Fruit fly (Drosophila melanogaster) whole organism, embryonic: ENCODE measurements around the gene Or67a.

Source experiments
- Atf6 ChIP-seq: fragments of 200-800 bp; sonication (Bioruptor generic); IDR thresholded peaks from 2 replicates; pipeline ENCODE4 v1.3.6; 2022; ENCODE audit warnings: missing biosample characterization, missing genetic modification characterization
- CG10979 ChIP-seq: fragments of 200-800 bp; sonication (Bioruptor generic); optimal IDR thresholded peaks from 2 replicates; lab custom pipeline; 2018; ENCODE audit warnings: missing biosample characterization, mild to moderate bottlenecking, missing genetic modification characterization, moderate library complexity
- CG11723 ChIP-seq: fragments of 200-800 bp; sonication (Bioruptor generic); optimal IDR thresholded peaks from 2 replicates; lab custom pipeline; 2017; ENCODE audit warnings: missing biosample characterization, mild to moderate bottlenecking, missing genetic modification characterization
- CG12071 ChIP-seq: fragments of 200-800 bp; sonication (Bioruptor generic); optimal IDR thresholded peaks from 3 replicates; lab custom pipeline; 2018; ENCODE audit warnings: missing biosample characterization, mild to moderate bottlenecking, missing genetic modification characterization
- CG15011 ChIP-seq: fragments of 200-800 bp; sonication (Bioruptor generic); optimal IDR thresholded peaks from 3 replicates; lab custom pipeline; 2018; ENCODE audit warnings: missing biosample characterization, mild to moderate bottlenecking, missing genetic modification characterization
- CG16863 ChIP-seq: fragments of 200-800 bp; sonication (Bioruptor generic); optimal IDR thresholded peaks from 3 replicates; lab custom pipeline; 2016; ENCODE audit warnings: missing biosample characterization, missing genetic modification characterization
- CG18262 ChIP-seq: fragments of 200-800 bp; optimal IDR thresholded peaks from 3 replicates; lab custom pipeline; 2019; ENCODE audit warnings: missing biosample characterization, mild to moderate bottlenecking, missing genetic modification characterization, moderate library complexity
- CG30020 ChIP-seq: fragments of 200-800 bp; optimal IDR thresholded peaks from 2 replicates; lab custom pipeline; 2019; ENCODE audit warnings: missing biosample characterization, mild to moderate bottlenecking, missing genetic modification characterization, moderate library complexity
- CG34376 ChIP-seq: fragments of 200-800 bp; sonication (Bioruptor generic); optimal IDR thresholded peaks from 2 replicates; lab custom pipeline; 2018; ENCODE audit warnings: missing biosample characterization, mild to moderate bottlenecking, missing genetic modification characterization
- CG42726 ChIP-seq: fragments of 200-800 bp; sonication (Bioruptor generic); IDR thresholded peaks from 2 replicates; pipeline ENCODE4 v1.3.6; 2022; ENCODE audit warnings: missing biosample characterization, missing genetic modification characterization; ENCODE audit not compliant: partially characterized antibody
- CG4360 ChIP-seq: fragments of 200-800 bp; sonication (Bioruptor generic); IDR thresholded peaks from 2 replicates; pipeline ENCODE4 v1.3.6; 2022; ENCODE audit warnings: missing biosample characterization, missing genetic modification characterization
- CG4707 ChIP-seq: fragments of 200-800 bp; sonication (Bioruptor generic); optimal IDR thresholded peaks from 2 replicates; lab custom pipeline; 2018; ENCODE audit warnings: missing biosample characterization, mild to moderate bottlenecking, missing genetic modification characterization, moderate library complexity
- CG6175 ChIP-seq: fragments of 200-800 bp; sonication (Bioruptor generic); IDR thresholded peaks from 3 replicates; pipeline ENCODE4 v1.3.6; 2022; ENCODE audit warnings: missing biosample characterization, missing genetic modification characterization
- CG6813 ChIP-seq: fragments of 200-800 bp; sonication (Bioruptor generic); optimal IDR thresholded peaks from 2 replicates; lab custom pipeline; 2017; ENCODE audit warnings: missing biosample characterization, missing genetic modification characterization, mild to moderate bottlenecking, moderate library complexity, missing genetic modification reagents
- CG6854 ChIP-seq: fragments of 200-800 bp; sonication (Bioruptor generic); optimal IDR thresholded peaks from 3 replicates; lab custom pipeline; 2017; ENCODE audit warnings: missing biosample characterization, mild to moderate bottlenecking, missing genetic modification characterization
- CG7372 ChIP-seq: fragments of 200-800 bp; sonication (Bioruptor generic); IDR thresholded peaks from 2 replicates; pipeline ENCODE4 v1.3.6; 2022; ENCODE audit warnings: missing biosample characterization, missing genetic modification characterization
- CG7745 ChIP-seq: fragments of 200-800 bp; sonication (Bioruptor generic); optimal IDR thresholded peaks from 2 replicates; lab custom pipeline; 2018; ENCODE audit warnings: missing biosample characterization, mild to moderate bottlenecking, missing genetic modification characterization, moderate library complexity
- CG7839 ChIP-seq: fragments of 200-800 bp; sonication (Bioruptor generic); optimal IDR thresholded peaks from 3 replicates; lab custom pipeline; 2018; ENCODE audit warnings: missing biosample characterization, mild to moderate bottlenecking, missing genetic modification characterization, moderate library complexity
- D ChIP-seq, 2 experiments: fragments of 200-800 bp in 1 of 2; fragments of >200 bp in 1 of 2; sonication (Bioruptor generic) in 1 of 2; optimal IDR thresholded peaks; 2 replicates in 1 of 2; 3 replicates in 1 of 2; lab custom pipeline; 2017; ENCODE audit warnings: mild to moderate bottlenecking in 1 of 2, missing biosample characterization in 1 of 2, missing genetic modification characterization in 1 of 2, missing genetic modification reagents in 1 of 2
- Dbx ChIP-seq: fragments of 200-800 bp; sonication (Bioruptor generic); IDR thresholded peaks from 3 replicates; pipeline ENCODE4 v1.3.6; 2022; ENCODE audit warnings: missing biosample characterization, missing genetic modification characterization
- E2f1 ChIP-seq: fragments of 200-800 bp; sonication (Bioruptor generic); IDR thresholded peaks from 2 replicates; pipeline ENCODE4 v1.3.6; 2022; ENCODE audit warnings: missing biosample characterization, missing genetic modification characterization
- Ets65A ChIP-seq: fragments of 200-800 bp; sonication (Bioruptor generic); peaks from one replicate; lab custom pipeline; 2016; ENCODE audit warnings: missing biosample characterization, missing genetic modification characterization
- Hey ChIP-seq: fragments of 200-800 bp; sonication (Bioruptor generic); optimal IDR thresholded peaks from 3 replicates; lab custom pipeline; 2018; ENCODE audit warnings: missing biosample characterization, mild to moderate bottlenecking, missing genetic modification characterization
- Myb ChIP-seq: fragments of 200-800 bp; sonication (Bioruptor generic); optimal IDR thresholded peaks from 2 replicates; lab custom pipeline; 2016; ENCODE audit warnings: missing biosample characterization, missing genetic modification characterization
- Nf-YC ChIP-seq: fragments of 200-800 bp; optimal IDR thresholded peaks from 3 replicates; lab custom pipeline; 2019; ENCODE audit warnings: missing biosample characterization, mild to moderate bottlenecking, missing genetic modification characterization, moderate library complexity
- PHDP ChIP-seq: fragments of 200-800 bp; sonication (Bioruptor generic); optimal IDR thresholded peaks from 3 replicates; lab custom pipeline; 2018; ENCODE audit warnings: missing biosample characterization, mild to moderate bottlenecking, missing genetic modification characterization, moderate library complexity
- Ravus ChIP-seq: fragments of 200-800 bp; sonication (Bioruptor generic); IDR thresholded peaks from 2 replicates; pipeline ENCODE4 v1.3.6; 2022; ENCODE audit warnings: missing biosample characterization, missing genetic modification characterization
- Sox102F ChIP-seq: fragments of 200-800 bp; sonication (Bioruptor generic); optimal IDR thresholded peaks from 2 replicates; lab custom pipeline; 2018; ENCODE audit warnings: missing biosample characterization, mild to moderate bottlenecking, missing genetic modification characterization, moderate library complexity
- Sry-β ChIP-seq: fragments of 200-800 bp; sonication (Bioruptor generic); optimal IDR thresholded peaks from 2 replicates; lab custom pipeline; 2018; ENCODE audit warnings: missing biosample characterization, mild to moderate bottlenecking, missing genetic modification characterization, moderate library complexity
- bigmax ChIP-seq: fragments of 200-800 bp; sonication (Bioruptor generic); optimal IDR thresholded peaks from 2 replicates; lab custom pipeline; 2018; ENCODE audit warnings: missing biosample characterization, mild to moderate bottlenecking, missing genetic modification characterization
- cato ChIP-seq: fragments of 200-800 bp; sonication (Bioruptor generic); optimal IDR thresholded peaks from 2 replicates; lab custom pipeline; 2016; ENCODE audit warnings: missing biosample characterization, missing genetic modification characterization, borderline replicate concordance
- caup ChIP-seq: fragments of 200-800 bp; sonication (Bioruptor generic); optimal IDR thresholded peaks from 3 replicates; lab custom pipeline; 2017; ENCODE audit warnings: missing biosample characterization, mild to moderate bottlenecking, missing genetic modification characterization, moderate library complexity; ENCODE audit not compliant: severe bottlenecking
- chinmo ChIP-seq: fragments of 200-800 bp; sonication (Bioruptor generic); IDR thresholded peaks from 4 replicates; pipeline ENCODE4 v1.3.6; 2022; ENCODE audit warnings: missing biosample characterization, missing genetic modification characterization; ENCODE audit not compliant: partially characterized antibody
- ewg ChIP-seq: fragments of 200-800 bp; sonication (Bioruptor generic); optimal IDR thresholded peaks from 3 replicates; lab custom pipeline; 2017; ENCODE audit warnings: mild to moderate bottlenecking, missing biosample characterization, missing genetic modification reagents, missing genetic modification characterization
- gfzf ChIP-seq: fragments of 200-800 bp; sonication (Bioruptor generic); optimal IDR thresholded peaks from 2 replicates; lab custom pipeline; 2016; ENCODE audit warnings: missing biosample characterization, mild to moderate bottlenecking, missing genetic modification characterization, moderate library complexity
- h ChIP-seq: fragments of >200 bp; optimal IDR thresholded peaks from 2 replicates; lab custom pipeline; 2017
- kni ChIP-seq: fragments of 200-800 bp; sonication (Bioruptor generic); optimal IDR thresholded peaks from 3 replicates; lab custom pipeline; 2017; ENCODE audit warnings: mild to moderate bottlenecking, missing biosample characterization, missing genetic modification reagents, missing genetic modification characterization
- lab ChIP-seq: fragments of 200-800 bp; sonication (Bioruptor generic); optimal IDR thresholded peaks from 3 replicates; lab custom pipeline; 2017; ENCODE audit warnings: missing biosample characterization, missing genetic modification characterization, mild to moderate bottlenecking, moderate library complexity, missing genetic modification reagents
- mam ChIP-seq: fragments of 200-800 bp; sonication (Bioruptor generic); optimal IDR thresholded peaks from 3 replicates; lab custom pipeline; 2016; ENCODE audit warnings: missing biosample characterization, missing genetic modification characterization
- otp ChIP-seq: fragments of 200-800 bp; sonication (Bioruptor generic); IDR thresholded peaks from 3 replicates; pipeline ENCODE4, ENCODE4 v1.3.6; 2022; ENCODE audit warnings: missing biosample characterization, missing genetic modification characterization
- p53 ChIP-seq: fragments of 200-800 bp; sonication (Bioruptor generic); optimal IDR thresholded peaks from 2 replicates; lab custom pipeline; 2016; ENCODE audit warnings: missing biosample characterization, missing genetic modification characterization
- prd ChIP-seq, 3 experiments: fragments of >200 bp in 2 of 3; fragments of 200-800 bp in 1 of 3; sonication (Bioruptor generic) in 1 of 3; optimal IDR thresholded peaks in 2 of 3; IDR thresholded peaks in 1 of 3; 2 replicates in 2 of 3; 3 replicates in 1 of 3; pipeline versions ENCODE4 v1.3.6 to Lab custom; 2017 to 2022; ENCODE audit warnings: missing biosample characterization in 1 of 3, missing genetic modification characterization in 1 of 3
- pum ChIP-seq: fragments of 200-800 bp; sonication (Bioruptor generic); optimal IDR thresholded peaks from 2 replicates; lab custom pipeline; 2016; ENCODE audit warnings: missing biosample characterization, missing genetic modification characterization
- salm ChIP-seq: fragments of 200-800 bp; sonication (Bioruptor generic); optimal IDR thresholded peaks from 2 replicates; lab custom pipeline; 2018; ENCODE audit warnings: missing biosample characterization, mild to moderate bottlenecking, missing genetic modification characterization
- sqz ChIP-seq: fragments of 200-800 bp; sonication (Bioruptor generic); optimal IDR thresholded peaks from 3 replicates; lab custom pipeline; 2018; ENCODE audit warnings: missing biosample characterization, mild to moderate bottlenecking, missing genetic modification characterization
- tll ChIP-seq, 2 experiments: fragments of 200-800 bp in 1 of 2; fragments of >200 bp in 1 of 2; sonication (Bioruptor generic) in 1 of 2; optimal IDR thresholded peaks; 2 replicates each; lab custom pipeline; 2017 to 2019; ENCODE audit warnings: missing biosample characterization in 2 of 2, missing genetic modification characterization in 2 of 2, mild to moderate bottlenecking in 1 of 2, moderate library complexity in 1 of 2
- toy ChIP-seq: fragments of 200-800 bp; sonication (Bioruptor generic); IDR thresholded peaks from 2 replicates; pipeline ENCODE4 v1.3.6; 2022; ENCODE audit warnings: missing biosample characterization, missing genetic modification characterization
- trem ChIP-seq: fragments of 200-800 bp; optimal IDR thresholded peaks from 3 replicates; lab custom pipeline; 2019; ENCODE audit warnings: missing biosample characterization, mild to moderate bottlenecking, missing genetic modification characterization, moderate library complexity
- wdn ChIP-seq: fragments of 200-800 bp; sonication (Bioruptor generic); IDR thresholded peaks from 2 replicates; pipeline ENCODE4 v1.3.6; 2022; ENCODE audit warnings: missing biosample characterization, missing genetic modification characterization

Gene Or67a

dm6 chr3L:9508653-9509036, 20.2 kb upstream of the Or67a start (continued):
- TF ChIP-seq otp (GFP tag; lab: Robert Waterston, UW) (no peak), kni (GFP tag; lab: Kevin White, UChicago) (no peak), tll (GFP tag; optimal IDR thresholded peaks at IDR 0.05; lab: Kevin White, UChicago) (no peak), toy (no peak), chinmo (GFP tag; lab: Robert Waterston, UW) (no peak), Dbx (no peak), Ravus (no peak), bigmax (GFP tag; lab: Kevin White, UChicago) (no peak), CG16863 (no peak), CG18262 (peak; percentile 83), Nf-YC (tag; lab: Kevin White, UChicago) (peak; percentile 34), PHDP (tag; lab: Kevin White, UChicago) (peak; percentile 71), E2f1 (GFP tag; lab: Robert Waterston, UW) (0 out of 2 replicates have a peak, but pooled peaks have one; percentile 22), CG4707 (GFP tag; lab: Kevin White, UChicago) (no peak), prd (optimal IDR thresholded peaks at IDR 0.05; lab: Kevin White, UChicago) (no peak), prd (GFP tag; IDR thresholded peaks at IDR 0.05; lab: Robert Waterston, UW) (peak; percentile 53; the same call in 1 of the 3 replicates), ewg (GFP tag; lab: Kevin White, UChicago) (peak; percentile 2), CG7372 (peak; percentile 37; the same call in 1 of the 2 replicates), pum (GFP tag; lab: Kevin White, UChicago) (no peak), CG11723 (GFP tag; lab: Kevin White, UChicago) (peak; percentile 15), h (lab: Kevin White, UChicago) (no peak), CG4360 (GFP tag; lab: Robert Waterston, UW) (no peak), D (optimal IDR thresholded peaks at IDR 0.05; lab: Kevin White, UChicago) (no peak), D (GFP tag; optimal IDR thresholded peaks at IDR 0.05; lab: Kevin White, UChicago) (peak; percentile 53), CG10979 (peak; percentile 79), CG42726 (GFP tag; lab: Robert Waterston, UW) (no peak), Hey (tag; lab: Kevin White, UChicago) (no peak), Myb (GFP tag; lab: Kevin White, UChicago) (no peak), mam (GFP tag; lab: Kevin White, UChicago) (no peak), p53 (GFP tag; lab: Kevin White, UChicago) (no peak), Atf6 (GFP tag; lab: Robert Waterston, UW) (peak; percentile 51; the same call in 1 of the 2 replicates), caup (GFP tag; lab: Kevin White, UChicago) (peak; percentile 43), CG7839 (tag; lab: Kevin White, UChicago) (peak; percentile 71), lab (GFP tag; lab: Kevin White, UChicago) (peak; percentile 65), Ets65A (GFP tag; lab: Kevin White, UChicago) (no peak), salm (tag; lab: Kevin White, UChicago) (peak; percentile 56), CG30020 (tag; lab: Kevin White, UChicago) (peak; percentile 8), CG34376 (GFP tag; lab: Kevin White, UChicago) (no peak), CG15011 (GFP tag; lab: Kevin White, UChicago) (no peak), cato (GFP tag; lab: Kevin White, UChicago) (no peak), sqz (GFP tag; lab: Kevin White, UChicago) (peak; percentile 59), CG12071 (GFP tag; lab: Kevin White, UChicago) (no peak), CG6854 (GFP tag; lab: Kevin White, UChicago) (no peak), CG6813 (GFP tag; lab: Kevin White, UChicago) (peak; percentile 30), CG6175 (no peak), Sry-β (GFP tag; lab: Kevin White, UChicago) (no peak), gfzf (GFP tag; lab: Kevin White, UChicago) (no peak), CG7745 (peak; percentile 39), Sox102F (GFP tag; lab: Kevin White, UChicago) (peak; percentile 69), trem (tag; lab: Kevin White, UChicago) (peak; percentile 59), wdn (GFP tag; lab: Robert Waterston, UW) (peak; percentile 40; the same call in 1 of the 2 replicates)
